Worm (Caenorhabditis elegans): ENCODE results near the gene phat-3.

phat-3 gene

DNA sequence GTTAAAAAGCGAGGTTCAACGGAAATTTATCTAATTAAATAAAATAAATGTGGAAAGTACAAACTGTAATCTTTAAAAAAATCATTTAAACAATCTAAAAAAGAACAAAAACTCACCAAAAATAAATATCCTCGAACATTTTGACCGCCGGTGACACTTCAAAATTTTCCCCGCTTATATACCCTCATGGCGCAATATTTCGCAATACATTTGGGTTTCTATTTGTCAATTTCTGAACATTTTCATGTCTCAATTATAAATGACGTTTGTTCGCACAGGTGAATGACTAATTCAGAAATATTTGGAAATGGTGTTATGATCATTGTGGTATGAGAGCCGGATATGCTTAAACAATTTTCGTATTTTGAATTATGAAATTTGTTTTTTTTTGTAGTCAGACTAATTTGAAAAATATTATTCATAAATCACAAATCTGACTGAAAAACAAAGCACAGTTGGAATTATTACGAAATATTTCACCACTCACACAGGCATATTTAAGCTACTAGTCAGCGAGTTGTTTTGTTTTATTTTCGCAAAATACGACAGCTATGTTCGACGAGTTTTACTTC, 1.8 kb upstream of the phat-3 start, which contains the start of the genes C49G7.10 and irg-2:
Gene C49G7.10 (minus strand): TSS at position 169 of the 572 bp plus-strand sequence.
Gene irg-2 (plus strand): TSS at position 329 of the 572 bp plus-strand sequence.
- TF ChIP-seq ztf-23 (GFP tag; IDR thresholded peaks at IDR 0.05) (no peak), med-1 (GFP tag; optimal IDR thresholded peaks at IDR 0.05; ENCODE audit: insufficient read depth) (no peak), flt-1 (GFP tag; IDR thresholded peaks at IDR 0.05) (no peak)

DNA sequence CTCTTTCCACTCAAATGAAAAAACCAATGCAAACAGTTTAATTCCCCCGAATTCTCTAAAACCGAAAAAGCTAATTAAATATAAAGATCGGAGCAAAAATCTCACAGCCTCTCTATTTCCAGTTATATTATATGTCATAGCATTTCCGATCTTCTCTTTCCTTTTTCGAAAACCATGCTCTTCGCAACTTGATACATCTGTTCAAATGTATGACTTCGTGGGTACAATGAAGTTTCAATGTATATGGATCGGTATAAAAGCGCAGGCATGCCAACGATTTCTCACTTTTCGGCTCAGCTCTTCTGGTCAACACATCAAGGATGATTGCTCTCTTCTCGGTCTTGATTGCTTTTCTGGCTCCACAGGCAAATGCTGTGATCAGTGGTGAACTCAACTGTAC, 2.4 kb downstream of the phat-3 start, which contains the start of gene phat-7:
Gene phat-7 (plus strand): TSS at position 301 of the 400 bp plus-strand sequence.
- TF ChIP-seq flt-1 (GFP tag; IDR thresholded peaks at IDR 0.05) (no peak), tab-1 (GFP tag; IDR thresholded peaks at IDR 0.05) (no peak), T22C8.4 (GFP tag; IDR thresholded peaks at IDR 0.05) (no peak), ref-1 (GFP tag; conservative IDR thresholded peaks at IDR 0.05) (no peak), klf-2 (GFP tag; conservative IDR thresholded peaks at IDR 0.05) (no peak), med-1 (GFP tag; optimal IDR thresholded peaks at IDR 0.05; ENCODE audit: insufficient read depth) (no peak), ztf-29 (GFP tag; IDR thresholded peaks at IDR 0.05) (no peak), cog-1 (tag; optimal IDR thresholded peaks at IDR 0.05) (no peak), ztf-23 (GFP tag; IDR thresholded peaks at IDR 0.05) (no peak)

DNA sequence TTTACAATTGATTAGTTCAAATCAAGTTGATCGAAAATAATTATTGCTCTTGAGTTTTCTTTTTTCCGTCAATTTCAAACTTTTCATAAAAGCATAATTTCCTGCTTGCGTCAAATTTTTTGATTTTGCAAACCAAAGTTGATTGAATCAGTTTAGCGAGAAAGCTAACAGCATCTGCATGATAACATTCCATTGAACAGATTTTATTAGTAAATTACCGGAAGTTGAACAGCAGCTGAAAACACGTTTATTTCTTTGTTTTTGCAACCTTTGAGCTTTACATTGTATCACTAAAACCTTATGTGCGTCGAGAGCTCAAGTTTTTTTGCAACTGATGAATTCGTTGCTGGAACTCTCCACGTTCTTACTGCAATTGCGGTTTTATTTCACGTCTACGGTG, 3.8 kb downstream of the phat-3 start, which contains the start of gene srh-169:
Gene srh-169 (plus strand): TSS at position 301 of the 400 bp plus-strand sequence.
- TF ChIP-seq med-1 (GFP tag; optimal IDR thresholded peaks at IDR 0.05; ENCODE audit: insufficient read depth), result no peak
- TF ChIP-seq cog-1 (tag; optimal IDR thresholded peaks at IDR 0.05), result no peak
- no peak for TF ChIP-seq tab-1 (GFP tag; IDR thresholded peaks at IDR 0.05)
- no peak for TF ChIP-seq klf-2 (GFP tag; conservative IDR thresholded peaks at IDR 0.05)
- TF ChIP-seq ztf-29 (GFP tag; IDR thresholded peaks at IDR 0.05), result no peak
- TF ChIP-seq flt-1 (GFP tag; IDR thresholded peaks at IDR 0.05), result no peak

DNA sequence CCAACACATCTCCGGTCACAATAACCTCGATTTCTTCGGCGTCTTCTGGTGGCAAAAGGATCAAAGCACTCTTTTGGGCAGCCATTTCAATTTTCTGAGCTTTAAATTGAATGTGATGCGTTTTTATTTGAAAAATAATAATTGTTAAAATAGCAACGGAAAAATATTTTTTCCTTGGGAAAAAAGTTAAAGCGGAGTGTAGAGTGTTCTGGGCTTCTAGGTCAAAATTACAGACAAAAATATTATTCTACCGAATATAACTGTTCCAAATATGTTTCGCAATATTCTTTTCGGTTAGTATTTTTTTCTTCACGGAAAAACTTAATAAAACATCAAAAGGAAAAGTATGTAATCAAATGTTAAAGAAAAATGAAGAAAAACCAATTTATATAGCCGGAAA, 11.3 kb downstream of the phat-3 start, which contains the start of gene djr-1.2:
Gene djr-1.2 (minus strand): TSS at position 101 of the 400 bp plus-strand sequence.
- no peak for TF ChIP-seq med-1 (GFP tag; optimal IDR thresholded peaks at IDR 0.05; ENCODE audit: insufficient read depth)
- no peak for TF ChIP-seq T22C8.4 (GFP tag; IDR thresholded peaks at IDR 0.05)
- no peak for TF ChIP-seq tab-1 (GFP tag; IDR thresholded peaks at IDR 0.05)
- no peak for TF ChIP-seq klf-2 (GFP tag; conservative IDR thresholded peaks at IDR 0.05)
- TF ChIP-seq ztf-23 (GFP tag; IDR thresholded peaks at IDR 0.05), result no peak

DNA sequence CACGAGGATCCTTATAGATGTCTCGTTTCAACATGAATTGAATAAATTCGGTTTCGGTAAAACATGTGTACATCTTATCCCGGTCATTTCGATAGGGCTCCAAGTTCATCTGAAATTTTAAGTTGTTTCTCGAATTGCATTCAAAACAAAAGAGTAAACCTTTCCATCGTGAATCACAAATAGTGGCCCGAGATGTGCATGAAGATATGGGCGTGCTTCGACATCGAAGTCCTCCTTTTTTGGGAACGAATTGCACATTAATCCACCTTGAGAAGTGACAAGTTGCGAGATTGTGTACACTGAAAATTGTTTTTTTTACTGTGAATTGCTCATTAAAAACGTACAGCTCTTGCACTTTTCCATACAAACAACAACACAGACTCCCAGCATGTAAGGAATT, 12.5 kb downstream of the phat-3 start:
- TF ChIP-seq flt-1 (GFP tag; IDR thresholded peaks at IDR 0.05) (no peak), ref-1 (GFP tag; conservative IDR thresholded peaks at IDR 0.05) (no peak), ztf-29 (GFP tag; IDR thresholded peaks at IDR 0.05) (no peak), T22C8.4 (GFP tag; IDR thresholded peaks at IDR 0.05) (no peak), ztf-23 (GFP tag; IDR thresholded peaks at IDR 0.05) (no peak), klf-2 (GFP tag; conservative IDR thresholded peaks at IDR 0.05) (no peak), cog-1 (tag; optimal IDR thresholded peaks at IDR 0.05) (no peak), med-1 (GFP tag; optimal IDR thresholded peaks at IDR 0.05; ENCODE audit: insufficient read depth) (no peak), tab-1 (GFP tag; IDR thresholded peaks at IDR 0.05) (no peak)

DNA sequence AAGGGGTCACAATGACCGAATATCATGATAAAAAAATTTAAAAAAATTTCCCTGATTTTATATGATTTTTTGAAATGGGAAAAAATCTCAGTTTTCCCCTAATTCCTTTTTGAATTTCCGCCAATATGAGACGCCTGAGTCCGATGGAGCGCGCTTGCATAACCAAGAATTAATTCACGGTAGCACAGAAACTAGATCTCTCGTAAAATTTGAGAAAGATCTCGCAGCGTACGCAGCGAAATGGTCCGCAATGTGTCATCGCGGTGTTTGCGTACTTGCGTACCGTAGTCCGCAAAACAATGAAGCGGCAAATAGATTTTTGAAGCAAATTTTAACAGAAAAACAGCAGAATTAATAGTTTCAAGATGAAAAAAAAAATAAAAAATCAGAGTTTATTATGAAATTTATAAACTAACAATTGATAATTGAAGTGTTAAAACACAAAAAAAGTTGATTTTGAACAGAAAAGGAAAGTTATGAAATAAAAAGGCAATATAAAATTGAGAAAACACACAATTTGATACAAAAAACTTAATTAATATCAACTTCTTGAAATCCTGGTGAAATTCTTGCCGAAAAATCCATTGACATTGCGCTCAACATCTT, 19.9 kb downstream of the phat-3 start:
- TF ChIP-seq flt-1 (GFP tag; IDR thresholded peaks at IDR 0.05), result 0 out of 2 replicates have a peak, but pooled peaks have one; percentile 38

DNA sequence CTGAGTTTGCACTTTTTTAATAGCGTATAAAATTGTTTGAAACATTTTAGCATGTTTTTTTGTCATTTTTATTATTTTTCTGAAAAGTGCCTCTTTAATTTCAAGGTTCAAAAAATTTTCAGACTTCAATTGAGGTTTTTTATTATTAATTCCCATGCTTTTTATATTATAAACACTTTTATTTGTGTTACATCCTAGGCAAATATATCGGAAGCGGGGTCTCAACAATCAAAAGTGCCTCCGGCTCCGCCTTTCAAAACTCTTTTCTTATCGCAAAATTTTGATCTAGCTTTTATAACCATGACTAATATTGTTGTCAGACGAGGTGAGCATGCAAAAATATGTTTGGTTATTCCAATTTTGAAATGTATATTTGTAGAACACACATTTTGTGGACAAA, 29.7 kb downstream of the phat-3 start, which contains the start of gene otpl-2:
Gene otpl-2 (plus strand): TSS at position 301 of the 400 bp plus-strand sequence.
- TF ChIP-seq flt-1 (GFP tag; IDR thresholded peaks at IDR 0.05) (no peak), tab-1 (GFP tag; IDR thresholded peaks at IDR 0.05) (no peak), T22C8.4 (GFP tag; IDR thresholded peaks at IDR 0.05) (no peak), ztf-29 (GFP tag; IDR thresholded peaks at IDR 0.05) (no peak), klf-2 (GFP tag; conservative IDR thresholded peaks at IDR 0.05) (no peak), med-1 (GFP tag; optimal IDR thresholded peaks at IDR 0.05; ENCODE audit: insufficient read depth) (no peak), ztf-23 (GFP tag; IDR thresholded peaks at IDR 0.05) (no peak), ref-1 (GFP tag; conservative IDR thresholded peaks at IDR 0.05) (no peak), cog-1 (tag; optimal IDR thresholded peaks at IDR 0.05) (no peak)

DNA sequence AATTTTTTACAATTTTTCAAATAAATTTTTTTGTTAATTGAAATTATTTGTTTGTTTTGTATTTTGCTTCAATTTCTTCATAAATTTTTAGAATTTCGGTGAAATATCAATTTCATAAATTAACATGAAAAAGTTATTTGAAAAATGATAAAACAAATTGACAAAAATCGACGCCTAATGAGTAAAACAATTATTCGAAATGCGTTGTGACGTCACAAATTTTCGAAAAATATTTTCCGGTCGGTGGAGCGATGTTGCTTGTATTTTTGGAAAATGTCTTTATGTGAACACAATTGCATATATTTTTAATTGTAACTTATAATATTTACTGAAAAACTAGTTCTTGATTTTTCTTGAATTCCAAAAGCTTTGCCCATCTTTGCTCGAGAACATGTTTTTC, 36.8 kb downstream of the phat-3 start:
- no peak for TF ChIP-seq ref-1 (GFP tag; conservative IDR thresholded peaks at IDR 0.05)
- TF ChIP-seq klf-2 (GFP tag; conservative IDR thresholded peaks at IDR 0.05), result no peak
- TF ChIP-seq ztf-29 (GFP tag; IDR thresholded peaks at IDR 0.05), result no peak
- no peak for TF ChIP-seq cog-1 (tag; optimal IDR thresholded peaks at IDR 0.05)
- TF ChIP-seq ztf-23 (GFP tag; IDR thresholded peaks at IDR 0.05), result no peak
- TF ChIP-seq tab-1 (GFP tag; IDR thresholded peaks at IDR 0.05), result no peak
- no peak for TF ChIP-seq T22C8.4 (GFP tag; IDR thresholded peaks at IDR 0.05)
- TF ChIP-seq flt-1 (GFP tag; IDR thresholded peaks at IDR 0.05), result no peak
- no peak for TF ChIP-seq med-1 (GFP tag; optimal IDR thresholded peaks at IDR 0.05; ENCODE audit: insufficient read depth)

DNA sequence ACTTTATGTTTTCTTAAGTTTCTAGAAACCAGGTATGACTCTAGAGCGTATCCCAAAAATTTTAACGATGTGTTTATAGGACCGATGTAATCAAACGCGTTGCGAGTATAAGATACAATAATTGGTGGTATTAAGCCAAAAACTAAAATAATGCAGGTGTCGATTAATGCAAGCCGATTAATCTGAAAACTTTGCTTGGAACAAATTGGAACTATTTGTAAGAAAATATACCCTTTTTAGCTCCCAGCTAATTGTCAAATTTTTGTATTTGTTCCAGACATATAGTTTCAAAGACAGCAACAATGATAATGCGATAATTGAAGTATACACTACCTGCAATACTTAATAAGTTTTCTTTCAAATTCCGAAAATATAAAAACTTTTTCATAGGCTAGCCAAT, 37.6 kb downstream of the phat-3 start, which contains the start of gene srh-211:
Gene srh-211 (minus strand): TSS at position 101 of the 400 bp plus-strand sequence.
- TF ChIP-seq flt-1 (GFP tag; IDR thresholded peaks at IDR 0.05) (no peak), ztf-29 (GFP tag; IDR thresholded peaks at IDR 0.05) (no peak), ref-1 (GFP tag; conservative IDR thresholded peaks at IDR 0.05) (no peak), med-1 (GFP tag; optimal IDR thresholded peaks at IDR 0.05; ENCODE audit: insufficient read depth) (no peak)

DNA sequence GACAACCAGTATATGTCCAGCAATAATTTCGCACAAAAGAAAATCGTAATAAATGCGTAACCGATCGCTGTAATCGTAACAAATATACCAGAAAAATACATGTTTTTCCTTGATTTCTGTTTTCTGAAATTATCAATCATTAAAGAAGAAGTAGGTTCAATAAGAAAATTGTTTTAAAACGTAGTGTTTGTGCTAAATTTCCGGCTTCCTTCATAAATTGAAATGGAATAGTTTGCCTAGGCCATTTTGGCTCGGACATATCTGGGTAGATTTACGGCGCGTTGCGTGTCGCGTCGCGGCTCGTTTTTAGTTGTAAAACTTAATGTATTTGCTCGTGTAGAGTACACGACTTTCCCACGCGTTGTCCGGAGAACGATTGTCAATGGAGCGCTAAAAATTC, 39.2 kb downstream of the phat-3 start, which contains the start of gene F38H12.5:
Gene F38H12.5 (minus strand): TSS at position 101 of the 400 bp plus-strand sequence.
- TF ChIP-seq ztf-23 (GFP tag; IDR thresholded peaks at IDR 0.05), result no peak
- TF ChIP-seq klf-2 (GFP tag; conservative IDR thresholded peaks at IDR 0.05), result no peak
- TF ChIP-seq ref-1 (GFP tag; conservative IDR thresholded peaks at IDR 0.05), result no peak
- TF ChIP-seq flt-1 (GFP tag; IDR thresholded peaks at IDR 0.05), result no peak
- no peak for TF ChIP-seq T22C8.4 (GFP tag; IDR thresholded peaks at IDR 0.05)
- TF ChIP-seq med-1 (GFP tag; optimal IDR thresholded peaks at IDR 0.05; ENCODE audit: insufficient read depth), result no peak
- no peak for TF ChIP-seq cog-1 (tag; optimal IDR thresholded peaks at IDR 0.05)
- no peak for TF ChIP-seq tab-1 (GFP tag; IDR thresholded peaks at IDR 0.05)
- no peak for TF ChIP-seq ztf-29 (GFP tag; IDR thresholded peaks at IDR 0.05)
